Worm (Caenorhabditis elegans): ENCODE results near the gene acp-3.

DNA sequence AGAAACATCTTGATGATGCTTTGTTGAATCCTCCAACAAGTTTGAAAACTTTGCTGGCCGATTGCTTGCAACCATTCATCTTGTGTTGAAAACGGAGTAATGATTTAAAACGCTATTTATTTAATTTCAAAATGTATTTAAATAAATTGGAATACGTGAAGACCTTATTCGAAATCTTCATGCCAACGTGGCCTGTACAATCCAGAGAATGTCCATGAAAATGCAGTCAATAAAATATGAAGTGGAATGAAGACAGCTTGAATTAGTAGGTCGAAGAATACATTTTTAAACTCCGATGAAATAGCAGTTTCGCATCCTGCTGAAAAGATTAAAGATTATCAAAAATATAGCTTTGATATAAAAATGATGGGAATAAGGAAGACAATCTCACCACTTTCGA is 17.6 kb upstream of the acp-3 start, which contains the start of gene F22B5.5:
- TF ChIP-seq pqm-1 (tag; optimal IDR thresholded peaks at IDR 0.05) (no peak), nhr-11 (tag; optimal IDR thresholded peaks at IDR 0.05) (no peak)
